Worm (Caenorhabditis elegans): ENCODE results near the gene E02C12.12.
A peak's percentile ranks its signal among the peaks of the same experiment; 100 is the strongest.

The E02C12.12 gene

ce11 chrV:9381846-9382363 is at the start of gene E02C12.12:
Gene E02C12.12 (minus strand): TSS chrV:9382313.
- TF ChIP-seq bed-3 (GFP tag; optimal IDR thresholded peaks at IDR 0.05) (no peak), nhr-2 (tag; optimal IDR thresholded peaks at IDR 0.05) (peak; percentile 51)

- TF ChIP-seq flh-1 (GFP tag; optimal IDR thresholded peaks at IDR 0.05) (no peak), ceh-83 (GFP tag; optimal IDR thresholded peaks at IDR 0.05) (no peak), lsy-2 (tag; optimal IDR thresholded peaks at IDR 0.05) (no peak), lin-13 (tag; optimal IDR thresholded peaks at IDR 0.05) (no peak), sptf-1 (tag; optimal IDR thresholded peaks at IDR 0.05) (no peak), bed-3 (GFP tag; optimal IDR thresholded peaks at IDR 0.05) (no peak), ztf-11 (tag; optimal IDR thresholded peaks at IDR 0.05) (no peak), nhr-76 (tag; optimal IDR thresholded peaks at IDR 0.05) (no peak), cnd-1 (tag; optimal IDR thresholded peaks at IDR 0.05) (no peak), nhr-237 (tag; optimal IDR thresholded peaks at IDR 0.05) (no peak), sem-2 (GFP tag; optimal IDR thresholded peaks at IDR 0.05) (no peak), elt-3 (tag; optimal IDR thresholded peaks at IDR 0.05) (no peak), M03D4.4 (tag; optimal IDR thresholded peaks at IDR 0.05) (no peak), snpc-4 (tag; optimal IDR thresholded peaks at IDR 0.05) (no peak), nhr-2 (tag; optimal IDR thresholded peaks at IDR 0.05) (no peak), nhr-12 (tag; optimal IDR thresholded peaks at IDR 0.05) (no peak)
Measured at ce11 chrV:9427075-9427474, 45.0 kb upstream of the E02C12.12 start, which contains the start of gene F36D4.6. Gene F36D4.6 (minus strand): TSS chrV:9427175.

- TF ChIP-seq nhr-2 (tag; optimal IDR thresholded peaks at IDR 0.05) = no peak
- TF ChIP-seq ces-1 (GFP tag; optimal IDR thresholded peaks at IDR 0.05) = peak; percentile 77
- TF ChIP-seq mep-1 (tag; optimal IDR thresholded peaks at IDR 0.05) = no peak
- no peak for TF ChIP-seq zip-8 (tag; optimal IDR thresholded peaks at IDR 0.05)
Measured at ce11 chrV:9425593-9425992, 43.5 kb upstream of the E02C12.12 start, which contains the start of gene F36D4.5. Gene F36D4.5 (minus strand): TSS chrV:9425817.

- TF ChIP-seq mls-2 (tag; optimal IDR thresholded peaks at IDR 0.05) (peak; percentile 55), snpc-4 (tag; optimal IDR thresholded peaks at IDR 0.05) (no peak), hlh-1 (tag; optimal IDR thresholded peaks at IDR 0.05) (peak; percentile 20), ham-2 (GFP tag; optimal IDR thresholded peaks at IDR 0.05) (peak; percentile 82), unc-120 (tag; optimal IDR thresholded peaks at IDR 0.05; ENCODE audit: poor library complexity, severe bottlenecking) (peak; percentile 48), pha-4 (tag; optimal IDR thresholded peaks at IDR 0.05) (peak; percentile 7)
Measured at ce11 chrV:9424514-9424913, 42.4 kb upstream of the E02C12.12 start.

- TF ChIP-seq flh-1 (GFP tag; optimal IDR thresholded peaks at IDR 0.05) = no peak
- TF ChIP-seq cnd-1 (tag; optimal IDR thresholded peaks at IDR 0.05) = peak; percentile 6
Measured at ce11 chrV:9423539-9423938, 41.4 kb upstream of the E02C12.12 start.

ce11 chrV:9422745-9423144 is 40.6 kb upstream of the E02C12.12 start:
- peak; percentile 64 for TF ChIP-seq ham-2 (GFP tag; optimal IDR thresholded peaks at IDR 0.05)
- peak; percentile 39 for TF ChIP-seq nhr-237 (tag; optimal IDR thresholded peaks at IDR 0.05)
- TF ChIP-seq mab-5 (tag; optimal IDR thresholded peaks at IDR 0.05) = no peak
- no peak for TF ChIP-seq mep-1 (tag; optimal IDR thresholded peaks at IDR 0.05)
- no peak for TF ChIP-seq unc-120 (tag; optimal IDR thresholded peaks at IDR 0.05; ENCODE audit: poor library complexity, severe bottlenecking)

ce11 chrV:9416624-9417023 is 34.5 kb upstream of the E02C12.12 start, which contains the start of gene F36D4.1:
Gene F36D4.1 (plus strand): TSS chrV:9416924.
- no peak for TF ChIP-seq hlh-1 (tag; optimal IDR thresholded peaks at IDR 0.05)
- TF ChIP-seq bed-3 (GFP tag; optimal IDR thresholded peaks at IDR 0.05) = no peak
- TF ChIP-seq pha-4 (tag; optimal IDR thresholded peaks at IDR 0.05) = no peak
- no peak for TF ChIP-seq mls-2 (tag; optimal IDR thresholded peaks at IDR 0.05)
- no peak for TF ChIP-seq ztf-11 (tag; optimal IDR thresholded peaks at IDR 0.05)
- TF ChIP-seq blmp-1 (tag; optimal IDR thresholded peaks at IDR 0.05) = no peak
- TF ChIP-seq ces-1 (GFP tag; optimal IDR thresholded peaks at IDR 0.05) = no peak
- no peak for TF ChIP-seq lin-13 (tag; optimal IDR thresholded peaks at IDR 0.05)
- no peak for TF ChIP-seq nhr-237 (tag; optimal IDR thresholded peaks at IDR 0.05)
- no peak for TF ChIP-seq mep-1 (tag; optimal IDR thresholded peaks at IDR 0.05)
- TF ChIP-seq elt-3 (tag; optimal IDR thresholded peaks at IDR 0.05) = no peak

Data from whole organism, mixed stage, embryonic.